Worm (Caenorhabditis elegans): ENCODE results near the gene odd-1.

DNA sequence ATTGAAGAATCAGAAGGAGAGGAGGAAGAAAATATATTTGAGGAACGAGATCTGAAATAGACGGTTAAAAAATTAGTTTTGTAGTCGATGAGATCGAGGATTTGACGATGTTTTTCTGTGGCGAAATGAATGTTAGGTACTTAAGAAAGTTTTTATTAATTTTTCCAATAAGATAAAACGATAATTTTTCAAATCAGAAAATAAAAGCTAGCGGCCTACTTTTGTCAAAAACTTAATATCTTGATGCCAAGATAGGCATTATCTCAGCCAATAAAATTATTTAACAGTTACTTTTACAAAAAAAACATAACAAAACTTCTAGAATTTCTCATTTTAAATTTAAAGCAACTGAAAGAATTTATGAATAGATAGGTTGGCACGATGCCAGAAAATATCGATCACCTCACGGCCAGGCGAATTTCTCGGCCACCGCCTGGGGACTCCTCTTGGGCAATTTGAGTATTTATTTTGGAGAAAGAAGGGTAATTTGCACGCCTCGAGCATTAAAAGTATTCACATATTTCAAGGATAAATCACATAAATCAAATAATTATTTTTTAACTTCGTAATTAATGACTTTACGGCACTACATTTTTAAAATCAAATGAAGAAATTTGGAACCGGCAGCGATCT, 20.3 kb upstream of the odd-1 start, which contains the start of gene fubl-2:
- TF ChIP-seq nhr-11 (tag; optimal IDR thresholded peaks at IDR 0.05), result no peak
- no peak for TF ChIP-seq fos-1 (tag; optimal IDR thresholded peaks at IDR 0.05)
- peak; percentile 83 for TF ChIP-seq nhr-43 (tag; optimal IDR thresholded peaks at IDR 0.05; ENCODE audit: poor library complexity, severe bottlenecking)
- TF ChIP-seq nhr-12 (tag; optimal IDR thresholded peaks at IDR 0.05), result no peak
- no peak for TF ChIP-seq ZK546.5 (tag; optimal IDR thresholded peaks at IDR 0.05)
- no peak for TF ChIP-seq mml-1 (tag; optimal IDR thresholded peaks at IDR 0.05)
- no peak for TF ChIP-seq nhr-77 (tag; optimal IDR thresholded peaks at IDR 0.05)
- no peak for TF ChIP-seq ceh-16 (tag; optimal IDR thresholded peaks at IDR 0.05)
- TF ChIP-seq nhr-76 (tag; optimal IDR thresholded peaks at IDR 0.05), result no peak

Measured in whole organism, L3 larva.